Fruit fly (Drosophila melanogaster) whole organism, embryonic: ENCODE measurements around the gene CG31778.
A peak's percentile ranks its signal among the peaks of the same experiment; 100 is the strongest.

Source experiments
- Aef1 ChIP-seq: fragments of 200-800 bp; sonication (Bioruptor generic); IDR thresholded peaks from 3 replicates; pipeline ENCODE4 v1.3.6; 2022; ENCODE audit warnings: missing biosample characterization, missing genetic modification characterization
- Antp ChIP-seq: fragments of 200-800 bp; sonication (Bioruptor generic); optimal IDR thresholded peaks from 3 replicates; lab custom pipeline; 2016; ENCODE audit warnings: missing biosample characterization, missing genetic modification characterization
- CG10147 ChIP-seq: fragments of 200-800 bp; sonication (Bioruptor generic); optimal IDR thresholded peaks from 2 replicates; lab custom pipeline; 2019; ENCODE audit warnings: missing biosample characterization, mild to moderate bottlenecking, missing genetic modification characterization, moderate library complexity
- CG1024 ChIP-seq: fragments of 200-800 bp; sonication (Bioruptor generic); IDR thresholded peaks from 2 replicates; pipeline ENCODE4 v1.3.6; 2022; ENCODE audit warnings: missing biosample characterization, missing genetic modification characterization
- CG12236 ChIP-seq: fragments of 200-800 bp; sonication (Bioruptor generic); optimal IDR thresholded peaks from 2 replicates; lab custom pipeline; 2016; ENCODE audit warnings: missing biosample characterization, missing genetic modification characterization
- CG14050 ChIP-seq: fragments of 200-800 bp; sonication (Bioruptor generic); IDR thresholded peaks from 3 replicates; pipeline ENCODE4 v1.3.6; 2022; ENCODE audit warnings: missing biosample characterization, missing genetic modification characterization
- CG14441 ChIP-seq: fragments of 200-800 bp; sonication (Bioruptor generic); IDR thresholded peaks from 2 replicates; pipeline ENCODE4 v1.3.6; 2022; ENCODE audit warnings: missing biosample characterization, missing genetic modification characterization
- CG14710 ChIP-seq: fragments of 200-800 bp; sonication (Bioruptor generic); optimal IDR thresholded peaks from 3 replicates; lab custom pipeline; 2019; ENCODE audit warnings: missing biosample characterization, mild to moderate bottlenecking, missing genetic modification characterization, moderate library complexity
- CG16813 ChIP-seq: fragments of 200-800 bp; sonication (Bioruptor generic); IDR thresholded peaks from 3 replicates; pipeline ENCODE4 v1.3.6; 2022; ENCODE audit warnings: missing biosample characterization, missing genetic modification characterization; ENCODE audit not compliant: partially characterized antibody
- CG17359 ChIP-seq: fragments of 200-800 bp; sonication (Bioruptor generic); optimal IDR thresholded peaks from 3 replicates; lab custom pipeline; 2018; ENCODE audit warnings: missing biosample characterization, mild to moderate bottlenecking, missing genetic modification characterization, moderate library complexity
- CG18476 ChIP-seq: fragments of 200-800 bp; sonication (Bioruptor generic); optimal IDR thresholded peaks from 2 replicates; lab custom pipeline; 2016; ENCODE audit warnings: missing biosample characterization, mild to moderate bottlenecking, missing genetic modification characterization
- CG2712 ChIP-seq: fragments of 200-800 bp; optimal IDR thresholded peaks from 3 replicates; lab custom pipeline; 2019; ENCODE audit warnings: missing biosample characterization, mild to moderate bottlenecking, missing genetic modification characterization, moderate library complexity
- CG3726 ChIP-seq: fragments of 200-800 bp; sonication (Bioruptor generic); IDR thresholded peaks from 3 replicates; pipeline ENCODE4, ENCODE4 v1.3.6; 2022; ENCODE audit warnings: missing biosample characterization, missing genetic modification characterization
- CG4360 ChIP-seq: fragments of 200-800 bp; sonication (Bioruptor generic); IDR thresholded peaks from 2 replicates; pipeline ENCODE4 v1.3.6; 2022; ENCODE audit warnings: missing biosample characterization, missing genetic modification characterization
- CG5245 ChIP-seq: fragments of 200-800 bp; sonication (Bioruptor generic); optimal IDR thresholded peaks from 3 replicates; lab custom pipeline; 2016; ENCODE audit warnings: missing biosample characterization, missing genetic modification characterization
- CG5953 ChIP-seq: fragments of 200-800 bp; sonication (Bioruptor generic); IDR thresholded peaks from 2 replicates; pipeline ENCODE4 v1.3.6; 2022; ENCODE audit warnings: missing biosample characterization, missing genetic modification characterization
- CG7839 ChIP-seq: fragments of 200-800 bp; sonication (Bioruptor generic); optimal IDR thresholded peaks from 3 replicates; lab custom pipeline; 2018; ENCODE audit warnings: missing biosample characterization, mild to moderate bottlenecking, missing genetic modification characterization, moderate library complexity
- CG7987 ChIP-seq: fragments of 200-800 bp; sonication (Bioruptor generic); optimal IDR thresholded peaks from 2 replicates; lab custom pipeline; 2018; ENCODE audit warnings: missing biosample characterization, mild to moderate bottlenecking, missing genetic modification characterization, moderate library complexity
- CG8359 ChIP-seq: fragments of 200-800 bp; sonication (Bioruptor generic); optimal IDR thresholded peaks from 2 replicates; lab custom pipeline; 2017; ENCODE audit warnings: missing biosample characterization, mild to moderate bottlenecking, missing genetic modification characterization, borderline replicate concordance
- CTCF ChIP-seq: fragments of 200-800 bp; sonication (Bioruptor generic); optimal IDR thresholded peaks from 2 replicates; lab custom pipeline; 2017; ENCODE audit warnings: missing biosample characterization, mild to moderate bottlenecking, missing genetic modification characterization, moderate library complexity
- D ChIP-seq, 2 experiments: fragments of 200-800 bp in 1 of 2; fragments of >200 bp in 1 of 2; sonication (Bioruptor generic) in 1 of 2; optimal IDR thresholded peaks; 2 replicates in 1 of 2; 3 replicates in 1 of 2; lab custom pipeline; 2017; ENCODE audit warnings: mild to moderate bottlenecking in 1 of 2, missing biosample characterization in 1 of 2, missing genetic modification characterization in 1 of 2, missing genetic modification reagents in 1 of 2
- D19A ChIP-seq: fragments of 200-800 bp; optimal IDR thresholded peaks from 3 replicates; lab custom pipeline; 2019; ENCODE audit warnings: missing biosample characterization, mild to moderate bottlenecking, missing genetic modification characterization, moderate library complexity
- Dad ChIP-seq: fragments of 200-800 bp; sonication (Bioruptor generic); optimal IDR thresholded peaks from 3 replicates; lab custom pipeline; 2016; ENCODE audit warnings: missing biosample characterization, missing genetic modification characterization
- ERR ChIP-seq: fragments of 200-800 bp; sonication (Bioruptor generic); optimal IDR thresholded peaks from 2 replicates; lab custom pipeline; 2016; ENCODE audit warnings: missing biosample characterization, missing genetic modification characterization
- Eip74EF ChIP-seq, 2 experiments: fragments of 200-800 bp in 1 of 2; fragments of >200 bp in 1 of 2; sonication (Bioruptor generic) in 1 of 2; optimal IDR thresholded peaks; 2 replicates each; lab custom pipeline; 2017 to 2019; ENCODE audit warnings: missing biosample characterization in 2 of 2, missing genetic modification characterization in 2 of 2, mild to moderate bottlenecking in 1 of 2, moderate library complexity in 1 of 2
- Fer1 ChIP-seq: fragments of 200-800 bp; sonication (Bioruptor generic); optimal IDR thresholded peaks from 2 replicates; lab custom pipeline; 2017; ENCODE audit warnings: missing biosample characterization, mild to moderate bottlenecking, missing genetic modification characterization
- H15 ChIP-seq: fragments of 200-800 bp; sonication (Bioruptor generic); IDR thresholded peaks from 3 replicates; pipeline ENCODE4 v1.3.6; 2022; ENCODE audit warnings: missing biosample characterization, missing genetic modification characterization
- Hr51 ChIP-seq, 2 experiments: fragments of 200-800 bp; sonication (Bioruptor generic); optimal IDR thresholded peaks; 2 replicates in 1 of 2; 3 replicates in 1 of 2; lab custom pipeline; 2016 to 2018; ENCODE audit warnings: missing biosample characterization in 2 of 2, missing genetic modification characterization in 2 of 2, mild to moderate bottlenecking in 1 of 2, moderate library complexity in 1 of 2
- Lim3 ChIP-seq: fragments of 200-800 bp; sonication (Bioruptor generic); IDR thresholded peaks from 2 replicates; pipeline ENCODE4 v1.3.6; 2022; ENCODE audit warnings: missing biosample characterization, missing genetic modification characterization
- Med ChIP-seq: fragments of 200-800 bp; sonication (Bioruptor generic); peaks from one replicate; lab custom pipeline; 2016; ENCODE audit warnings: missing biosample characterization, missing genetic modification characterization, mild to moderate bottlenecking, inconsistent platforms, moderate library complexity
- Rfx ChIP-seq: fragments of 200-800 bp; sonication (Bioruptor generic); IDR thresholded peaks from 2 replicates; pipeline ENCODE4 v1.3.6; 2022; ENCODE audit warnings: missing biosample characterization, missing genetic modification characterization
- ara ChIP-seq: fragments of 200-800 bp; sonication (Bioruptor generic); IDR thresholded peaks from 2 replicates; pipeline ENCODE4 v1.3.6; 2022; ENCODE audit warnings: missing biosample characterization, missing genetic modification characterization
- bab2 ChIP-seq: fragments of 200-800 bp; sonication (Bioruptor generic); optimal IDR thresholded peaks from 2 replicates; lab custom pipeline; 2016; ENCODE audit warnings: missing biosample characterization, missing genetic modification characterization
- cato ChIP-seq: fragments of 200-800 bp; sonication (Bioruptor generic); optimal IDR thresholded peaks from 2 replicates; lab custom pipeline; 2016; ENCODE audit warnings: missing biosample characterization, missing genetic modification characterization, borderline replicate concordance
- cg ChIP-seq: fragments of 200-800 bp; sonication (Bioruptor generic); optimal IDR thresholded peaks from 3 replicates; lab custom pipeline; 2019; ENCODE audit warnings: missing biosample characterization, mild to moderate bottlenecking, missing genetic modification characterization, moderate library complexity
- chm ChIP-seq: fragments of 200-800 bp; sonication (Bioruptor generic); IDR thresholded peaks from 2 replicates; pipeline ENCODE4 v1.3.6; 2022; ENCODE audit warnings: missing biosample characterization, missing genetic modification characterization
- dan ChIP-seq: fragments of 200-800 bp; sonication (Bioruptor generic); IDR thresholded peaks from 2 replicates; pipeline ENCODE4 v1.3.6; 2022; ENCODE audit warnings: missing biosample characterization, missing genetic modification characterization
- fd102C ChIP-seq: fragments of 200-800 bp; sonication (Bioruptor generic); optimal IDR thresholded peaks from 2 replicates; lab custom pipeline; 2018; ENCODE audit warnings: missing biosample characterization, mild to moderate bottlenecking, missing genetic modification characterization, moderate library complexity
- fru ChIP-seq: fragments of >200 bp; optimal IDR thresholded peaks from 2 replicates; lab custom pipeline; 2017
- gce ChIP-seq: fragments of 200-800 bp; sonication (Bioruptor generic); IDR thresholded peaks from 3 replicates; pipeline ENCODE4 v1.3.6; 2022; ENCODE audit warnings: missing biosample characterization, missing genetic modification characterization
- gfzf ChIP-seq: fragments of 200-800 bp; sonication (Bioruptor generic); optimal IDR thresholded peaks from 2 replicates; lab custom pipeline; 2016; ENCODE audit warnings: missing biosample characterization, mild to moderate bottlenecking, missing genetic modification characterization, moderate library complexity
- oc ChIP-seq: fragments of 200-800 bp; sonication (Bioruptor generic); optimal IDR thresholded peaks from 2 replicates; lab custom pipeline; 2018; ENCODE audit warnings: missing biosample characterization, mild to moderate bottlenecking, missing genetic modification characterization, moderate library complexity
- pita ChIP-seq: fragments of 200-800 bp; sonication (Bioruptor generic); optimal IDR thresholded peaks from 2 replicates; lab custom pipeline; 2017; ENCODE audit warnings: missing biosample characterization, mild to moderate bottlenecking, missing genetic modification characterization
- prd ChIP-seq, 3 experiments: fragments of >200 bp in 2 of 3; fragments of 200-800 bp in 1 of 3; sonication (Bioruptor generic) in 1 of 3; optimal IDR thresholded peaks in 2 of 3; IDR thresholded peaks in 1 of 3; 2 replicates in 2 of 3; 3 replicates in 1 of 3; pipeline versions ENCODE4 v1.3.6 to Lab custom; 2017 to 2022; ENCODE audit warnings: missing biosample characterization in 1 of 3, missing genetic modification characterization in 1 of 3
- tin ChIP-seq: fragments of 200-800 bp; sonication (Bioruptor generic); optimal IDR thresholded peaks from 3 replicates; lab custom pipeline; 2016; ENCODE audit warnings: missing biosample characterization, missing genetic modification characterization
- unpg ChIP-seq: fragments of 200-800 bp; sonication (Bioruptor generic); optimal IDR thresholded peaks from 3 replicates; lab custom pipeline; 2018; ENCODE audit warnings: missing biosample characterization, mild to moderate bottlenecking, missing genetic modification characterization, moderate library complexity
- yki ChIP-seq: fragments of >200 bp; optimal IDR thresholded peaks from 3 replicates; lab custom pipeline; 2018
- zfh2 ChIP-seq: fragments of 200-800 bp; sonication (Bioruptor generic); optimal IDR thresholded peaks from 2 replicates; lab custom pipeline; 2016; ENCODE audit warnings: missing biosample characterization, missing genetic modification characterization

Gene CG31778

DNA sequence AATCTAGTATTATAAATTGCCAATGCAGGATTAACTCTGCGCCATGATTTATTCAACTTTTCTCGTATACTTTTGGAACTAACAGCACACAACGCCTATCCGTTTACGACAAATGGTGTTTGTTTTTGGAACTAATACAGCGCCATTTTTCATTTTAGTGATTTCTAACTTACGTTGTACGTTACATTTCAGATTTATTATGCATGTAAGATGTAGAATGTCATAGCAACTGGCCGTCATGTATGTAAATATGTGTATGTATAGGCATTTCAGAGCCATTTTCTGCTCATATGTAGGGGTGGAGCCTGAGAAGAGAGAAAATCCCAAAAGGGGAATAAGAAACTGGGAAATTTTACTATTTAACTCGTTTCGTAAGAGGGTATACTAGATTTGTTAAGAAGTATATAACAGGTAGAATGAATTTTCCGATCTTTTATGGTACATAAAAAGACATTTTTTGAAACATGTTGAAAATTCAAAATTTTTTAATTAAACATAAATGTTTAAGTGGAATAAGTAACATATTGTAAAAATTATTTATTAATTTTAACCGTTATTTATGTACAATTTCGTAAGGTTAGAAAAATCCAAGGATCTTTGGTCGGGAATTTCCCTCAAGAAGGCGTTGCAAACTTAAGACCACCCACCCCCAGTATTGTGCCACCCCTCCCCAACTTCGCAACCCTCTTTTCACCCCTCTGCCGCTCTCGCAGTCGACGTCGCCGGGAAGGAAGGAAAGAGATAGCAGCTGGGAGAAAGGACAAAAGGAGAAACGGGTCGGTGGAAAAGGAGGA is 47.7 kb downstream of the CG31778 start (continued):
- TF ChIP-seq CG14710 (tag; lab: Kevin White, UChicago) (peak; percentile 51), chm (GFP tag; lab: Robert Waterston, UW) (no peak), CG4360 (no peak), CG17359 (tag; lab: Kevin White, UChicago) (peak; percentile 58), dan (GFP tag; lab: Robert Waterston, UW) (no peak), pita (peak; percentile 66), zfh2 (peak; percentile 32), CG5953 (GFP tag; lab: Robert Waterston, UW) (no peak), CG2712 (peak; percentile 71), CTCF (GFP tag; lab: Kevin White, UChicago) (peak; percentile 100), H15 (GFP tag; lab: Robert Waterston, UW) (peak; percentile 35; the same call in 1 of the 3 replicates), bab2 (GFP tag; lab: Kevin White, UChicago) (peak; percentile 66), Hr51 (GFP tag; optimal IDR thresholded peaks at IDR 0.05; lab: Kevin White, UChicago) (peak in 1 of 2 experiments; percentile 19), ERR (GFP tag; lab: Kevin White, UChicago) (peak; percentile 36), CG16813 (GFP tag; lab: Robert Waterston, UW) (peak; percentile 62), Aef1 (GFP tag; lab: Robert Waterston, UW) (peak; percentile 41; the same call in 1 of the 3 replicates), ara (peak; percentile 64), gfzf (GFP tag; lab: Kevin White, UChicago) (peak; percentile 30), unpg (GFP tag; lab: Kevin White, UChicago) (peak; percentile 40), Fer1 (GFP tag; lab: Kevin White, UChicago) (peak; percentile 71), tin (GFP tag; lab: Kevin White, UChicago) (peak; percentile 55), Dad (peak; percentile 35), Med (GFP tag; lab: Kevin White, UChicago) (peak; percentile 96), gce (peak; percentile 53; the same call in 1 of the 3 replicates), CG18476 (no peak), fru (no peak), cg (GFP tag; lab: Kevin White, UChicago) (peak; percentile 50), Antp (peak; percentile 58), CG10147 (GFP tag; lab: Kevin White, UChicago) (peak; percentile 30), Eip74EF (GFP tag; optimal IDR thresholded peaks at IDR 0.05; lab: Kevin White, UChicago) (no peak), Rfx (GFP tag; lab: Robert Waterston, UW) (peak; percentile 70), CG7987 (GFP tag; lab: Kevin White, UChicago) (peak; percentile 75), yki (lab: Kevin White, UChicago) (peak; percentile 32), CG14050 (GFP tag; lab: Robert Waterston, UW) (no peak), D19A (peak; percentile 53), CG7839 (peak; percentile 50), CG8359 (GFP tag; lab: Kevin White, UChicago) (no peak), CG5245 (GFP tag; lab: Kevin White, UChicago) (peak; percentile 74), CG14441 (peak; percentile 62), CG1024 (peak; percentile 62), cato (no peak), CG12236 (GFP tag; lab: Kevin White, UChicago) (peak; percentile 18), prd (optimal IDR thresholded peaks at IDR 0.05; lab: Kevin White, UChicago) (no peak), prd (GFP tag; IDR thresholded peaks at IDR 0.05; lab: Robert Waterston, UW) (peak; percentile 72), Lim3 (GFP tag; lab: Robert Waterston, UW) (no peak), D (optimal IDR thresholded peaks at IDR 0.05; lab: Kevin White, UChicago) (no peak), D (GFP tag; optimal IDR thresholded peaks at IDR 0.05; lab: Kevin White, UChicago) (no peak), fd102C (GFP tag; lab: Kevin White, UChicago) (peak; percentile 30), CG3726 (no peak), oc (tag; lab: Kevin White, UChicago) (peak; percentile 38)
